Fruit fly (Drosophila melanogaster) whole organism, embryonic: ENCODE results near the gene CG9316.

Experiments used
- Blimp-1 ChIP-seq: fragments of 200-800 bp; sonication (Bioruptor generic); optimal IDR thresholded peaks from 3 replicates; lab custom pipeline; 2018; ENCODE audit warnings: missing biosample characterization, missing genetic modification characterization, mild to moderate bottlenecking, moderate library complexity, missing genetic modification reagents
- CG10147 ChIP-seq: fragments of 200-800 bp; sonication (Bioruptor generic); optimal IDR thresholded peaks from 2 replicates; lab custom pipeline; 2019; ENCODE audit warnings: missing biosample characterization, mild to moderate bottlenecking, missing genetic modification characterization, moderate library complexity
- CG13287 ChIP-seq: fragments of 200-800 bp; sonication (Bioruptor generic); IDR thresholded peaks from 2 replicates; pipeline ENCODE4 v1.3.6; 2022; ENCODE audit warnings: missing biosample characterization, missing genetic modification characterization; ENCODE audit not compliant: partially characterized antibody
- CG15479 ChIP-seq: fragments of 200-800 bp; sonication (Bioruptor generic); optimal IDR thresholded peaks from 3 replicates; lab custom pipeline; 2019; ENCODE audit warnings: missing biosample characterization, mild to moderate bottlenecking, missing genetic modification characterization, moderate library complexity
- CG17186 ChIP-seq: fragments of 200-800 bp; sonication (Bioruptor generic); optimal IDR thresholded peaks from 3 replicates; lab custom pipeline; 2017; ENCODE audit warnings: missing biosample characterization, missing genetic modification reagents, missing genetic modification characterization
- CG2116 ChIP-seq: fragments of 200-800 bp; sonication (Bioruptor generic); optimal IDR thresholded peaks from 3 replicates; lab custom pipeline; 2018; ENCODE audit warnings: missing biosample characterization, mild to moderate bottlenecking, missing genetic modification characterization
- CG32767 ChIP-seq: fragments of 200-800 bp; sonication (Bioruptor generic); IDR thresholded peaks from 2 replicates; pipeline ENCODE4 v1.3.6; 2022; ENCODE audit warnings: missing biosample characterization, missing genetic modification characterization
- CG3281 ChIP-seq: fragments of 200-800 bp; sonication (Bioruptor generic); optimal IDR thresholded peaks from 3 replicates; lab custom pipeline; 2017; ENCODE audit warnings: missing biosample characterization, mild to moderate bottlenecking, missing genetic modification characterization
- CG4424 ChIP-seq: fragments of 200-800 bp; sonication (Bioruptor generic); optimal IDR thresholded peaks from 3 replicates; lab custom pipeline; 2016; ENCODE audit warnings: missing biosample characterization, missing genetic modification characterization
- CG5245 ChIP-seq: fragments of 200-800 bp; sonication (Bioruptor generic); optimal IDR thresholded peaks from 3 replicates; lab custom pipeline; 2016; ENCODE audit warnings: missing biosample characterization, missing genetic modification characterization
- CG6791 ChIP-seq: fragments of 200-800 bp; sonication (Bioruptor generic); IDR thresholded peaks from 3 replicates; pipeline ENCODE4 v1.3.6; 2022; ENCODE audit warnings: missing biosample characterization, missing genetic modification characterization; ENCODE audit not compliant: partially characterized antibody
- CG9727 ChIP-seq: fragments of 200-800 bp; sonication (Bioruptor generic); optimal IDR thresholded peaks from 3 replicates; lab custom pipeline; 2017; ENCODE audit warnings: missing biosample characterization, mild to moderate bottlenecking, missing genetic modification characterization
- CkIIα-i1 ChIP-seq: fragments of 200-800 bp; sonication (Bioruptor generic); IDR thresholded peaks from 2 replicates; pipeline ENCODE4 v1.3.6; 2022; ENCODE audit warnings: missing biosample characterization, missing genetic modification characterization
- D19A ChIP-seq: fragments of 200-800 bp; optimal IDR thresholded peaks from 3 replicates; lab custom pipeline; 2019; ENCODE audit warnings: missing biosample characterization, mild to moderate bottlenecking, missing genetic modification characterization, moderate library complexity
- Dref ChIP-seq: fragments of 200-800 bp; sonication (Bioruptor generic); IDR thresholded peaks from 2 replicates; pipeline ENCODE4 v1.3.6; 2022; ENCODE audit warnings: missing biosample characterization, missing genetic modification characterization
- E2f2 ChIP-seq: fragments of 200-800 bp; sonication (Bioruptor generic); IDR thresholded peaks from 2 replicates; pipeline ENCODE4 v1.3.6; 2022; ENCODE audit warnings: missing biosample characterization, missing genetic modification characterization
- HmgD ChIP-seq: fragments of 200-800 bp; sonication (Bioruptor generic); optimal IDR thresholded peaks from 3 replicates; lab custom pipeline; 2016; ENCODE audit warnings: missing biosample characterization, missing genetic modification characterization
- MBD-R2 ChIP-seq: fragments of 200-800 bp; sonication (Bioruptor generic); IDR thresholded peaks from 2 replicates; pipeline ENCODE4 v1.3.6; 2022; ENCODE audit warnings: missing biosample characterization, missing genetic modification characterization
- MESR4 ChIP-seq: fragments of 200-800 bp; sonication (Bioruptor generic); optimal IDR thresholded peaks from 2 replicates; lab custom pipeline; 2018; ENCODE audit warnings: missing biosample characterization, mild to moderate bottlenecking, missing genetic modification characterization, moderate library complexity
- Med ChIP-seq: fragments of 200-800 bp; sonication (Bioruptor generic); peaks from one replicate; lab custom pipeline; 2016; ENCODE audit warnings: missing biosample characterization, missing genetic modification characterization, mild to moderate bottlenecking, inconsistent platforms, moderate library complexity
- Pdp1 ChIP-seq, 2 experiments: fragments of 200-800 bp; sonication (Bioruptor generic); optimal IDR thresholded peaks; 3 replicates each; lab custom pipeline; 2016; ENCODE audit warnings: missing biosample characterization in 2 of 2, missing genetic modification characterization in 2 of 2, mild to moderate bottlenecking in 1 of 2, moderate library complexity in 1 of 2
- Rfx ChIP-seq: fragments of 200-800 bp; sonication (Bioruptor generic); IDR thresholded peaks from 2 replicates; pipeline ENCODE4 v1.3.6; 2022; ENCODE audit warnings: missing biosample characterization, missing genetic modification characterization
- YL-1 ChIP-seq: fragments of 200-800 bp; sonication (Bioruptor generic); optimal IDR thresholded peaks from 3 replicates; lab custom pipeline; 2017; ENCODE audit warnings: missing biosample characterization, mild to moderate bottlenecking, missing genetic modification characterization
- ab ChIP-seq: fragments of 200-800 bp; sonication (Bioruptor generic); optimal IDR thresholded peaks from 2 replicates; lab custom pipeline; 2016; ENCODE audit warnings: missing biosample characterization, missing genetic modification characterization
- bigmax ChIP-seq: fragments of 200-800 bp; sonication (Bioruptor generic); optimal IDR thresholded peaks from 2 replicates; lab custom pipeline; 2018; ENCODE audit warnings: missing biosample characterization, mild to moderate bottlenecking, missing genetic modification characterization
- cg ChIP-seq: fragments of 200-800 bp; sonication (Bioruptor generic); optimal IDR thresholded peaks from 3 replicates; lab custom pipeline; 2019; ENCODE audit warnings: missing biosample characterization, mild to moderate bottlenecking, missing genetic modification characterization, moderate library complexity
- ci ChIP-seq: fragments of 200-800 bp; sonication (Bioruptor generic); IDR thresholded peaks from 3 replicates; pipeline ENCODE4 v1.3.6; 2022; ENCODE audit warnings: missing biosample characterization, missing genetic modification characterization
- crp ChIP-seq, 2 experiments: fragments of 200-800 bp; sonication (Bioruptor generic); optimal IDR thresholded peaks; 2 replicates in 1 of 2; 3 replicates in 1 of 2; lab custom pipeline; 2017; ENCODE audit warnings: missing biosample characterization in 2 of 2, missing genetic modification characterization in 2 of 2, mild to moderate bottlenecking in 1 of 2, moderate library complexity in 1 of 2
- dm ChIP-seq: fragments of 200-800 bp; sonication (Bioruptor generic); optimal IDR thresholded peaks from 3 replicates; lab custom pipeline; 2016; ENCODE audit warnings: missing biosample characterization, missing genetic modification characterization
- lola ChIP-seq, 3 experiments: fragments of >200 bp in 2 of 3; fragments of 200-800 bp in 1 of 3; sonication (Bioruptor generic) in 1 of 3; optimal IDR thresholded peaks; 2 replicates each; lab custom pipeline; 2017 to 2019; ENCODE audit warnings: missing biosample characterization in 3 of 3, missing genetic modification characterization in 3 of 3, mild to moderate bottlenecking in 1 of 3, moderate library complexity in 1 of 3
- mld ChIP-seq: fragments of 200-800 bp; sonication (Bioruptor generic); IDR thresholded peaks from 3 replicates; pipeline ENCODE4 v1.3.6; 2022; ENCODE audit warnings: missing biosample characterization, missing genetic modification characterization; ENCODE audit not compliant: partially characterized antibody
- nerfin-1 ChIP-seq: fragments of 200-800 bp; sonication (Bioruptor generic); optimal IDR thresholded peaks from 3 replicates; lab custom pipeline; 2019; ENCODE audit warnings: missing biosample characterization, mild to moderate bottlenecking, missing genetic modification characterization, moderate library complexity
- nom ChIP-seq: fragments of 200-800 bp; sonication (Bioruptor generic); optimal IDR thresholded peaks from 2 replicates; lab custom pipeline; 2017; ENCODE audit warnings: missing biosample characterization, missing genetic modification characterization, mild to moderate bottlenecking, moderate library complexity, missing genetic modification reagents
- onecut ChIP-seq: fragments of 200-800 bp; sonication (Bioruptor generic); IDR thresholded peaks from 2 replicates; pipeline ENCODE4 v1.3.6; 2022; ENCODE audit warnings: missing biosample characterization, missing genetic modification characterization
- sd ChIP-seq: fragments of 200-800 bp; sonication (Bioruptor generic); optimal IDR thresholded peaks from 3 replicates; lab custom pipeline; 2018; ENCODE audit warnings: missing biosample characterization, mild to moderate bottlenecking, missing genetic modification characterization, moderate library complexity
- sna ChIP-seq: fragments of 200-800 bp; sonication (Bioruptor generic); IDR thresholded peaks from 2 replicates; pipeline ENCODE4 v1.3.6; 2022; ENCODE audit warnings: missing biosample characterization, missing genetic modification characterization; ENCODE audit not compliant: partially characterized antibody
- stc ChIP-seq: fragments of 200-800 bp; sonication (Bioruptor generic); IDR thresholded peaks from 2 replicates; pipeline ENCODE4 v1.3.6; 2022; ENCODE audit warnings: missing biosample characterization, missing genetic modification characterization
- tgo ChIP-seq: fragments of 200-800 bp; sonication (Bioruptor generic); IDR thresholded peaks from 3 replicates; pipeline ENCODE4 v1.3.6; 2022; ENCODE audit warnings: missing biosample characterization, missing genetic modification characterization
- trem ChIP-seq: fragments of 200-800 bp; optimal IDR thresholded peaks from 3 replicates; lab custom pipeline; 2019; ENCODE audit warnings: missing biosample characterization, mild to moderate bottlenecking, missing genetic modification characterization, moderate library complexity
- twi ChIP-seq: fragments of 200-800 bp; optimal IDR thresholded peaks from 2 replicates; lab custom pipeline; 2019; ENCODE audit warnings: missing biosample characterization, mild to moderate bottlenecking, missing genetic modification characterization, moderate library complexity
- vnd ChIP-seq: fragments of 200-800 bp; sonication (Bioruptor generic); IDR thresholded peaks from 3 replicates; pipeline ENCODE4 v1.3.6; 2022; ENCODE audit warnings: missing biosample characterization, missing genetic modification characterization; ENCODE audit not compliant: partially characterized antibody
- zen2 ChIP-seq: fragments of 200-800 bp; sonication (Bioruptor generic); IDR thresholded peaks from 3 replicates; pipeline ENCODE4 v1.3.6; 2022; ENCODE audit warnings: missing biosample characterization, missing genetic modification characterization; ENCODE audit not compliant: partially characterized antibody
- zfh1 ChIP-seq: fragments of 200-800 bp; sonication (Bioruptor generic); IDR thresholded peaks from 3 replicates; pipeline ENCODE4 v1.3.6; 2022; ENCODE audit warnings: missing biosample characterization, missing genetic modification characterization

The CG9316 gene

DNA sequence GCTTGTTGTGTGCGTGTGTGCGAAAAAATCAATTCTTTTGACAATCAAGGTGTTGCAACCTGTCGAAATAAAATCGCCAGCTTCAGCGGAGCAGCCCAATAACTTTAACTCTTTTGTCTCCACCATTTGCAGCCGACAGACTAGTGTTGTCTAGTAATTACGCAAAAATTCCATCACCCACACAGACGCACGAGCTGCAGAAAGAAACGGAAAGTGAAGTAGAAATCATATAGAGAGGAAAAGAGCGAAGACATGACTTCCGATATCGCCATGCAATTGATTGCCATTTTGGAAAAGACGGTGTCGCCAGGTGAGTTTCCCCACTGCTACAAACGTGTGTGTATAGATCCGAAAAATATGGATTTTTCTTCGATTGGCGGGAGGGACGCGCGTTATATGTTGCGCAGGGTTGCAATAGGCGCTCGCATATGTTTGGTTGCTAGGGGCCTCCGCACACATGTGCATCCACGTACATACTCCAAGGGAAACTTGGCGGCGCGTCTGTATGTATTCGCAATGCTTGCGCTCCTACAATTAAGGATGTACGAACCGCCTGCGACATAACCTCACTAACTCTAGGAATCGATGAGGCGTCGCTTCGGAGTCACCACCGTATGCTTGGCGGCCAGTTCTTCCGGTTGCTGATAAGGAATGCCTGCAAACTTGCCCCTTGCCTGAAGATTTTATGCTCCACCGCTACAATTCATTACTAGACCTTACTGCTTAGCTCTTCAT is 8.9 kb upstream of the CG9316 start:
- TF ChIP-seq D19A (tag; lab: Kevin White, UChicago) (no peak), dm (GFP tag; lab: Kevin White, UChicago) (peak; percentile 66), E2f2 (GFP tag; lab: Robert Waterston, UW) (peak; percentile 7; the same call in 1 of the 2 replicates), sna (GFP tag; lab: Robert Waterston, UW) (0 out of 2 replicates have a peak, but pooled peaks have one; percentile 8), stc (0 out of 2 replicates have a peak, but pooled peaks have one; percentile 21), MBD-R2 (GFP tag; lab: Robert Waterston, UW) (peak; percentile 15; the same call in 1 of the 2 replicates), CG10147 (GFP tag; lab: Kevin White, UChicago) (no peak), CG32767 (GFP tag; lab: Robert Waterston, UW) (0 out of 2 replicates have a peak, but pooled peaks have one; percentile 14), nom (peak; percentile 30), vnd (GFP tag; lab: Robert Waterston, UW) (0 out of 3 replicates have a peak, but pooled peaks have one; percentile 9), CG15479 (GFP tag; lab: Kevin White, UChicago) (peak; percentile 52), CG9727 (peak; percentile 56), zen2 (0 out of 3 replicates have a peak, but pooled peaks have one; percentile 23), CG13287 (GFP tag; lab: Robert Waterston, UW) (peak; percentile 8; the same call in 1 of the 2 replicates), YL-1 (peak; percentile 14), zfh1 (GFP tag; lab: Robert Waterston, UW) (0 out of 3 replicates have a peak, but pooled peaks have one; percentile 34), MESR4 (GFP tag; lab: Kevin White, UChicago) (peak; percentile 38), CG6791 (no peak), lola (GFP tag; optimal IDR thresholded peaks at IDR 0.05; lab: Kevin White, UChicago) (no peak), CG2116 (peak; percentile 96), bigmax (peak; percentile 94), onecut (GFP tag; lab: Robert Waterston, UW) (peak; percentile 63), HmgD (GFP tag; lab: Kevin White, UChicago) (no peak), cg (peak; percentile 70), sd (tag; lab: Kevin White, UChicago) (peak; percentile 69), mld (GFP tag; lab: Robert Waterston, UW) (0 out of 3 replicates have a peak, but pooled peaks have one; percentile 26), CG5245 (no peak), Blimp-1 (GFP tag; lab: Kevin White, UChicago) (peak; percentile 91), trem (tag; lab: Kevin White, UChicago) (peak; percentile 4), ci (GFP tag; lab: Robert Waterston, UW) (peak; percentile 58), Med (GFP tag; lab: Kevin White, UChicago) (peak; percentile 58), ab (GFP tag; lab: Kevin White, UChicago) (no peak), Dref (0 out of 2 replicates have a peak, but pooled peaks have one; percentile 28), CG3281 (GFP tag; lab: Kevin White, UChicago) (peak; percentile 6), Pdp1 (GFP tag; optimal IDR thresholded peaks at IDR 0.05; lab: Kevin White, UChicago) (peak in 1 of 2 experiments; percentile 78), Rfx (GFP tag; lab: Robert Waterston, UW) (peak; percentile 39; the same call in 1 of the 2 replicates), CkIIα-i1 (no peak), CG17186 (GFP tag; lab: Kevin White, UChicago) (no peak), twi (tag; lab: Kevin White, UChicago) (peak; percentile 15), crp (GFP tag; optimal IDR thresholded peaks at IDR 0.05; lab: Kevin White, UChicago) (peak in 1 of 2 experiments; percentile 52), tgo (GFP tag; lab: Robert Waterston, UW) (no peak), nerfin-1 (tag; lab: Kevin White, UChicago) (peak; percentile 84), CG4424 (GFP tag; lab: Kevin White, UChicago) (no peak)
- TF ChIP-seq, all 482 proteins: peak for 32
